Fruit fly (Drosophila melanogaster) whole organism, prepupa: ENCODE results near the gene piwi.

Source experiments
- Blimp-1 ChIP-seq: fragments of 200-800 bp; sonication (Bioruptor generic); optimal IDR thresholded peaks from 3 replicates; lab custom pipeline; 2017; ENCODE audit warnings: missing biosample characterization, missing genetic modification characterization, mild to moderate bottlenecking, moderate library complexity, missing genetic modification reagents
- ss ChIP-seq, 2 experiments: fragments of 200-800 bp; sonication (Bioruptor generic); optimal IDR thresholded peaks; 2 replicates in 1 of 2; 3 replicates in 1 of 2; lab custom pipeline; 2017 to 2018; ENCODE audit warnings: mild to moderate bottlenecking in 2 of 2, missing biosample characterization in 2 of 2, missing genetic modification characterization in 2 of 2, moderate library complexity in 1 of 2

- TF ChIP-seq Blimp-1 (GFP tag; lab: Kevin White, UChicago), result no peak
- no peak for TF ChIP-seq ss (GFP tag; optimal IDR thresholded peaks at IDR 0.05; lab: Kevin White, UChicago)
Observed at dm6 chr2L:11001376-11002122, 14.3 kb upstream of the piwi start, which contains the start of the genes aub and lectin-33A.
